Worm (Caenorhabditis elegans): ENCODE measurements around the gene ctsa-1.1.

Gene ctsa-1.1

ce11 chrII:4696055-4696454, 41.4 kb upstream of the ctsa-1.1 start (continued):
- TF ChIP-seq F49E8.2 (tag; optimal IDR thresholded peaks at IDR 0.05; ENCODE audit: borderline replicate concordance) (peak; percentile 47), tra-1 (GFP tag; IDR thresholded peaks at IDR 0.05) (no peak), ceh-62 (tag; optimal IDR thresholded peaks at IDR 0.05) (no peak), daf-16 (GFP tag; optimal IDR thresholded peaks at IDR 0.05) (peak in 1 of 2 experiments; percentile 6), daf-16 (tag; optimal IDR thresholded peaks at IDR 0.05) (no peak), lin-29 (GFP tag; IDR thresholded peaks at IDR 0.05) (no peak), skn-1 (tag; optimal IDR thresholded peaks at IDR 0.05) (no peak), ctbp-1 (GFP tag; IDR thresholded peaks at IDR 0.05) (no peak), lin-38 (GFP tag; IDR thresholded peaks at IDR 0.05) (peak; percentile 56), cey-2 (tag; optimal IDR thresholded peaks at IDR 0.05; ENCODE audit: borderline replicate concordance, insufficient read depth) (no peak), dmd-8 (GFP tag; IDR thresholded peaks at IDR 0.05) (no peak), dmd-6 (GFP tag; IDR thresholded peaks at IDR 0.05) (no peak), nhr-10 (tag; optimal IDR thresholded peaks at IDR 0.05) (no peak), duxl-1 (tag; optimal IDR thresholded peaks at IDR 0.05; ENCODE audit: poor library complexity) (no peak), R02D3.7 (tag; optimal IDR thresholded peaks at IDR 0.05) (no peak)

ce11 chrII:4698266-4698771, 39.1 kb upstream of the ctsa-1.1 start, which contains the start of the genes rpn-5 and scc-1:
TSS of gene rpn-5 (minus strand) at chrII:4698427.
TSS of gene scc-1 (plus strand) at chrII:4698721.
- no peak for TF ChIP-seq mxl-3 (GFP tag; optimal IDR thresholded peaks at IDR 0.05)
- no peak for TF ChIP-seq ceh-44 (GFP tag; IDR thresholded peaks at IDR 0.05)
- no peak for TF ChIP-seq ces-1 (GFP tag; optimal IDR thresholded peaks at IDR 0.05)
- TF ChIP-seq ZK337.2 (GFP tag; IDR thresholded peaks at IDR 0.05) = no peak
- TF ChIP-seq rbr-2 (tag; optimal IDR thresholded peaks at IDR 0.05) = peak; percentile 33
- TF ChIP-seq egl-43 (GFP tag; IDR thresholded peaks at IDR 0.05) = no peak
- no peak for TF ChIP-seq ceh-20 (GFP tag; IDR thresholded peaks at IDR 0.05)
- TF ChIP-seq F44E2.7 (GFP tag; IDR thresholded peaks at IDR 0.05) = no peak
- no peak for TF ChIP-seq ceh-82 (tag; optimal IDR thresholded peaks at IDR 0.05)
- no peak for TF ChIP-seq lir-3 (tag; optimal IDR thresholded peaks at IDR 0.05)
- no peak for TF ChIP-seq mdl-1 (tag; optimal IDR thresholded peaks at IDR 0.05)
- TF ChIP-seq dpl-1 (GFP tag; optimal IDR thresholded peaks at IDR 0.05) = peak; percentile 92
- peak; percentile 53 for TF ChIP-seq nhr-6 (tag; optimal IDR thresholded peaks at IDR 0.05)
- TF ChIP-seq tag-97 (GFP tag; IDR thresholded peaks at IDR 0.05) = no peak
- peak; percentile 31 for TF ChIP-seq nhr-28 (tag; optimal IDR thresholded peaks at IDR 0.05)
- no peak for TF ChIP-seq ama-1 (optimal IDR thresholded peaks at IDR 0.05)
- no peak for TF ChIP-seq ceh-62 (tag; optimal IDR thresholded peaks at IDR 0.05)
- TF ChIP-seq Y48G9A.11 (GFP tag; IDR thresholded peaks at IDR 0.05) = no peak
- no peak for TF ChIP-seq ceh-32 (tag; optimal IDR thresholded peaks at IDR 0.05; ENCODE audit: poor library complexity)
- TF ChIP-seq gei-8 (GFP tag; optimal IDR thresholded peaks at IDR 0.05) = no peak
- TF ChIP-seq ZK546.5 (tag; optimal IDR thresholded peaks at IDR 0.05) = peak in 1 of 2 experiments; percentile 36
- no peak for TF ChIP-seq ceh-28 (tag; optimal IDR thresholded peaks at IDR 0.05)
- TF ChIP-seq nhr-42 (GFP tag; IDR thresholded peaks at IDR 0.05) = no peak
- TF ChIP-seq snpc-4 (tag; optimal IDR thresholded peaks at IDR 0.05) = no peak
- TF ChIP-seq daf-12 (tag; optimal IDR thresholded peaks at IDR 0.05) = no peak
- TF ChIP-seq nhr-102 (tag; optimal IDR thresholded peaks at IDR 0.05) = peak; percentile 14
- TF ChIP-seq R02D3.7 (tag; optimal IDR thresholded peaks at IDR 0.05) = no peak
- no peak for TF ChIP-seq snpc-1.2 (GFP tag; IDR thresholded peaks at IDR 0.05)
- TF ChIP-seq tra-1 (GFP tag; IDR thresholded peaks at IDR 0.05) = no peak
- TF ChIP-seq madf-9 (GFP tag; conservative IDR thresholded peaks at IDR 0.05) = no peak
- no peak for TF ChIP-seq F10B5.3 (tag; optimal IDR thresholded peaks at IDR 0.05)
- TF ChIP-seq daf-16 (GFP tag; optimal IDR thresholded peaks at IDR 0.05) = no peak
- peak; percentile 62 for TF ChIP-seq daf-16 (tag; optimal IDR thresholded peaks at IDR 0.05)
- no peak for TF ChIP-seq zip-11 (GFP tag; IDR thresholded peaks at IDR 0.05)
- peak; percentile 50 for TF ChIP-seq hlh-11 (tag; optimal IDR thresholded peaks at IDR 0.05)
- peak; percentile 73 for TF ChIP-seq mes-2 (tag; optimal IDR thresholded peaks at IDR 0.05; ENCODE audit: poor library complexity, severe bottlenecking)
- TF ChIP-seq set-16 (GFP tag; IDR thresholded peaks at IDR 0.05) = no peak
- TF ChIP-seq dmd-8 (GFP tag; IDR thresholded peaks at IDR 0.05) = no peak
- no peak for TF ChIP-seq aly-2 (tag; optimal IDR thresholded peaks at IDR 0.05)
- TF ChIP-seq zfp-3 (GFP tag; conservative IDR thresholded peaks at IDR 0.05) = no peak
